Worm (Caenorhabditis elegans) whole organism, midembryonic: ENCODE data around the gene F58E2.5.

Experiments
- T22C8.4 ChIP-seq: fragments of 200-800 bp; sonication (Bioruptor generic); IDR thresholded peaks from 2 replicates; pipeline ENCODE4 v1.3.6; 2022; ENCODE audit warnings: missing genetic modification characterization, missing compliant biosample characterization
- cog-1 ChIP-seq: sonication (generic microtip); optimal IDR thresholded peaks from 2 replicates; lab custom pipeline; 2016; ENCODE audit warnings: missing genetic modification characterization, missing compliant biosample characterization
- flt-1 ChIP-seq: fragments of 200-800 bp; sonication (Bioruptor generic); IDR thresholded peaks from 2 replicates; pipeline ENCODE4 v1.3.6; 2022; ENCODE audit warnings: missing genetic modification characterization, missing compliant biosample characterization
- klf-2 ChIP-seq: fragments of 200-800 bp; sonication (Bioruptor generic); conservative IDR thresholded peaks from 2 replicates; pipeline ENCODE4 v1.3.6; 2022; ENCODE audit warnings: missing genetic modification reagents, missing genetic modification characterization, missing compliant biosample characterization
- med-1 ChIP-seq: sonication (generic microtip); optimal IDR thresholded peaks from 2 replicates; lab custom pipeline; 2017; ENCODE audit warnings: missing genetic modification characterization, mild to moderate bottlenecking, missing compliant biosample characterization, antibody characterized with exemption, missing genetic modification reagents; ENCODE audit not compliant: insufficient read depth
- ref-1 ChIP-seq: fragments of 200-800 bp; sonication (Bioruptor generic); conservative IDR thresholded peaks from 2 replicates; pipeline ENCODE4 v1.3.6; 2022; ENCODE audit warnings: missing genetic modification reagents, missing genetic modification characterization, missing compliant biosample characterization
- tab-1 ChIP-seq: fragments of 200-800 bp; sonication (Bioruptor generic); IDR thresholded peaks from 2 replicates; pipeline ENCODE4 v1.3.6; 2022; ENCODE audit warnings: missing genetic modification characterization, missing compliant biosample characterization
- ztf-29 ChIP-seq: fragments of 200-800 bp; sonication (Bioruptor generic); IDR thresholded peaks from 2 replicates; pipeline ENCODE4 v1.3.6; 2022; ENCODE audit warnings: missing genetic modification reagents, missing genetic modification characterization, missing compliant biosample characterization

DNA sequence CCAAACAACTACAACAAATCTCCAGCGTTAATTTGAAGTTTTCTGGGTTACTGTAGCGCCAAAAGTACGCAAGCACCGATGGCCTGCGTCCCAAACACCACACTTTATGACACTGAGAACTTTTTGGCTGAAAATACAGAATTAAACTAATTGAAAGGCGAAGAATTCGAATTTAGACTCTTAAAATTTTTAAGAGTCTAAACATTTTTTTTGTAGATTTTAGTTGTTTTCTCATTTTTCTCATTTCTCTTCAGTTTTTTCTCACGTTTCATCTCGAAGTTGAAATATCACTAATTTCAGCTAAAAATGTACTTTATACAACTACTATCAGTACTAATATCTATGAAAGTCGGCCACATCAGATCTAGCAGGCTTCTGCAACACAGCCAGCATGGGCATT is 29.3 kb upstream of the F58E2.5 start, which contains the start of gene lgc-9:
- TF ChIP-seq ref-1 (GFP tag; lab: Robert Waterston, UW) (no peak), tab-1 (no peak), flt-1 (no peak), cog-1 (tag; lab: Kevin White, UChicago) (no peak), T22C8.4 (GFP tag; lab: Robert Waterston, UW) (no peak), klf-2 (GFP tag; lab: Robert Waterston, UW) (no peak), ztf-29 (GFP tag; lab: Robert Waterston, UW) (no peak), med-1 (GFP tag; lab: Kevin White, UChicago) (no peak)
